Worm (Caenorhabditis elegans) whole organism, L1 larva: ENCODE measurements around the gene clec-233.

Experiments
- C16A3.4 ChIP-seq: fragments of 150-350 bp; optimal IDR thresholded peaks from 2 replicates; lab custom pipeline; 2014; ENCODE audit warnings: missing biosample characterization, missing genetic modification characterization
- F16B12.6 ChIP-seq: fragments of 150-350 bp; optimal IDR thresholded peaks from 2 replicates; lab custom pipeline; 2014; ENCODE audit warnings: missing biosample characterization, missing genetic modification characterization
- Y116A8C.19 ChIP-seq: sonication (generic microtip); optimal IDR thresholded peaks from 2 replicates; lab custom pipeline; 2016; ENCODE audit warnings: missing compliant biosample characterization, missing genetic modification characterization, borderline replicate concordance
- aha-1 ChIP-seq: fragments of 150-350 bp; optimal IDR thresholded peaks from 2 replicates; lab custom pipeline; 2014; ENCODE audit warnings: missing biosample characterization, missing genetic modification characterization
- alr-1 ChIP-seq: fragments of 200-800 bp; sonication (Bioruptor generic); optimal IDR thresholded peaks from 2 replicates; lab custom pipeline; 2018; ENCODE audit warnings: borderline replicate concordance, mild to moderate bottlenecking, missing genetic modification characterization, missing compliant biosample characterization
- ceh-82 ChIP-seq, 3 experiments: fragments of 150-350 bp in 1 of 3; sonication (generic microtip) in 2 of 3; optimal IDR thresholded peaks; 2 replicates each; lab custom pipeline; 2014 to 2017; ENCODE audit warnings: missing biosample characterization in 3 of 3, missing genetic modification characterization in 3 of 3
- ceh-88 ChIP-seq: fragments of 200-800 bp; sonication (Bioruptor generic); IDR thresholded peaks from 2 replicates; pipeline ENCODE4 v1.3.6; 2022; ENCODE audit warnings: missing genetic modification characterization, missing compliant biosample characterization
- dpl-1 ChIP-seq, 3 experiments: fragments of 150-350 bp in 2 of 3; sonication (generic microtip) in 1 of 3; optimal IDR thresholded peaks; 2 replicates each; lab custom pipeline; 2014 to 2017; ENCODE audit warnings: missing biosample characterization in 3 of 3, missing genetic modification characterization in 3 of 3, missing genetic modification reagents in 3 of 3
- efl-3 ChIP-seq: fragments of 200-800 bp; sonication (Bioruptor generic); optimal IDR thresholded peaks from 2 replicates; lab custom pipeline; 2018; ENCODE audit warnings: mild to moderate bottlenecking, missing genetic modification characterization, missing compliant biosample characterization
- egl-13 ChIP-seq: sonication (generic microtip); optimal IDR thresholded peaks from 2 replicates; lab custom pipeline; 2016; ENCODE audit warnings: missing genotype, missing genetic modification reagents, missing genetic modification characterization, missing compliant biosample characterization
- elt-2 ChIP-seq: sonication (generic microtip); optimal IDR thresholded peaks from 2 replicates; lab custom pipeline; 2016; ENCODE audit warnings: missing genetic modification characterization, mild to moderate bottlenecking, inconsistent platforms, missing compliant biosample characterization, missing genetic modification reagents
- elt-3 ChIP-seq, 6 experiments: fragments of 150-350 bp in 1 of 6; sonication (generic microtip); optimal IDR thresholded peaks; 2 replicates each; lab custom pipeline; 2017 to 2018; ENCODE audit warnings: missing biosample characterization in 6 of 6, missing genetic modification characterization in 6 of 6, inconsistent platforms in 1 of 6
- ets-5 ChIP-seq: fragments of 200-800 bp; sonication (Bioruptor generic); IDR thresholded peaks from 2 replicates; pipeline ENCODE4 v1.3.6; 2022; ENCODE audit warnings: missing genetic modification characterization, missing compliant biosample characterization
- fkh-10 ChIP-seq: sonication (generic microtip); optimal IDR thresholded peaks from 2 replicates; lab custom pipeline; 2017; ENCODE audit warnings: missing biosample characterization, missing genetic modification reagents, missing genetic modification characterization
- fkh-4 ChIP-seq: sonication (generic microtip); optimal IDR thresholded peaks from 2 replicates; lab custom pipeline; 2016; ENCODE audit warnings: missing compliant biosample characterization, missing genetic modification characterization, borderline replicate concordance
- fkh-8 ChIP-seq: sonication (generic microtip); optimal IDR thresholded peaks from 2 replicates; lab custom pipeline; 2016; ENCODE audit warnings: mild to moderate bottlenecking, missing genetic modification characterization, missing compliant biosample characterization
- fos-1 ChIP-seq: fragments of 150-350 bp; optimal IDR thresholded peaks from 2 replicates; lab custom pipeline; 2014; ENCODE audit warnings: missing biosample characterization, missing genetic modification characterization
- grh-1 ChIP-seq: fragments of 200-800 bp; sonication (Bioruptor generic); IDR thresholded peaks from 2 replicates; pipeline ENCODE4 v1.3.6; 2022; ENCODE audit warnings: missing genetic modification reagents, missing genetic modification characterization, missing compliant biosample characterization
- hlh-17 ChIP-seq: fragments of 200-800 bp; sonication (Bioruptor generic); optimal IDR thresholded peaks from 2 replicates; lab custom pipeline; 2018; ENCODE audit warnings: missing genetic modification characterization, mild to moderate bottlenecking, missing compliant biosample characterization, moderate library complexity, borderline replicate concordance
- isw-1 ChIP-seq: fragments of 200-800 bp; sonication (Bioruptor generic); IDR thresholded peaks from 2 replicates; pipeline ENCODE4 v1.3.6; 2022; ENCODE audit warnings: missing genetic modification characterization, missing compliant biosample characterization
- jun-1 ChIP-seq: fragments of 150-350 bp; optimal IDR thresholded peaks from 2 replicates; lab custom pipeline; 2014; ENCODE audit warnings: missing biosample characterization, missing genetic modification reagents, missing genetic modification characterization
- lin-13 ChIP-seq: fragments of 150-350 bp; optimal IDR thresholded peaks from 2 replicates; lab custom pipeline; 2014; ENCODE audit warnings: missing biosample characterization, missing genetic modification reagents, missing genetic modification characterization
- lin-15B ChIP-seq: fragments of 150-350 bp; sonication (generic microtip); optimal IDR thresholded peaks from 3 replicates; lab custom pipeline; 2014; ENCODE audit warnings: missing biosample characterization, missing genetic modification characterization
- lin-39 ChIP-seq: fragments of 150-350 bp; optimal IDR thresholded peaks from 2 replicates; lab custom pipeline; 2014; ENCODE audit warnings: missing biosample characterization, missing genetic modification reagents, missing genetic modification characterization
- lir-3 ChIP-seq: sonication (generic microtip); optimal IDR thresholded peaks from 2 replicates; lab custom pipeline; 2016; ENCODE audit warnings: mild to moderate bottlenecking, missing genetic modification characterization, moderate library complexity, missing compliant biosample characterization; ENCODE audit not compliant: poor library complexity
- lsy-2 ChIP-seq, 2 experiments: fragments of 150-350 bp; optimal IDR thresholded peaks; 2 replicates each; lab custom pipeline; 2014; ENCODE audit warnings: missing biosample characterization in 2 of 2, missing genetic modification characterization in 2 of 2
- mdl-1 ChIP-seq, 2 experiments: fragments of 150-350 bp; optimal IDR thresholded peaks; 2 replicates each; lab custom pipeline; 2014 to 2017; ENCODE audit warnings: missing biosample characterization in 2 of 2, missing genetic modification characterization in 2 of 2, inconsistent platforms in 1 of 2
- mef-2 ChIP-seq: fragments of 150-350 bp; optimal IDR thresholded peaks from 2 replicates; lab custom pipeline; 2014; ENCODE audit warnings: missing biosample characterization, missing genetic modification characterization
- nhr-19 ChIP-seq: fragments of 200-800 bp; sonication (Bioruptor generic); conservative IDR thresholded peaks from 2 replicates; pipeline ENCODE4 v1.3.6; 2022; ENCODE audit warnings: missing genetic modification characterization, missing compliant biosample characterization
- nhr-20 ChIP-seq: sonication (generic microtip); optimal IDR thresholded peaks from 2 replicates; lab custom pipeline; 2016; ENCODE audit warnings: mild to moderate bottlenecking, missing genetic modification characterization, missing compliant biosample characterization
- nhr-28 ChIP-seq: fragments of 150-350 bp; optimal IDR thresholded peaks from 2 replicates; lab custom pipeline; 2014; ENCODE audit warnings: missing biosample characterization, missing genetic modification characterization
- nhr-47 ChIP-seq: sonication (generic microtip); optimal IDR thresholded peaks from 2 replicates; lab custom pipeline; 2016; ENCODE audit warnings: mild to moderate bottlenecking, missing genetic modification characterization, moderate library complexity, missing compliant biosample characterization
- nhr-76 ChIP-seq: sonication (generic microtip); optimal IDR thresholded peaks from 2 replicates; lab custom pipeline; 2017; ENCODE audit warnings: missing biosample characterization, missing genetic modification characterization
- nhr-84 ChIP-seq: sonication (generic microtip); optimal IDR thresholded peaks from 2 replicates; lab custom pipeline; 2017; ENCODE audit warnings: missing biosample characterization, missing genetic modification characterization
- nhr-85 ChIP-seq: sonication (generic microtip); peaks from one replicate; lab custom pipeline; 2016; ENCODE audit warnings: missing genetic modification characterization, inconsistent platforms, missing compliant biosample characterization
- nhr-90 ChIP-seq: sonication (generic microtip); optimal IDR thresholded peaks from 2 replicates; lab custom pipeline; 2016; ENCODE audit warnings: mild to moderate bottlenecking, missing genetic modification characterization, missing compliant biosample characterization; ENCODE audit not compliant: poor library complexity
- pag-3 ChIP-seq: sonication (generic microtip); optimal IDR thresholded peaks from 2 replicates; lab custom pipeline; 2017; ENCODE audit warnings: missing genetic modification characterization, mild to moderate bottlenecking, missing compliant biosample characterization, antibody characterized with exemption, borderline replicate concordance; ENCODE audit not compliant: insufficient read depth
- pax-3 ChIP-seq: fragments of 200-800 bp; sonication (Bioruptor generic); optimal IDR thresholded peaks from 2 replicates; lab custom pipeline; 2018; ENCODE audit warnings: mild to moderate bottlenecking, missing genetic modification characterization, moderate library complexity, missing compliant biosample characterization
- pqm-1 ChIP-seq: sonication (generic microtip); optimal IDR thresholded peaks from 3 replicates; lab custom pipeline; 2017; ENCODE audit warnings: missing biosample characterization, missing genetic modification characterization
- rnt-1 ChIP-seq: sonication (generic microtip); optimal IDR thresholded peaks from 2 replicates; lab custom pipeline; 2016; ENCODE audit warnings: mild to moderate bottlenecking, missing genetic modification characterization, moderate library complexity, missing compliant biosample characterization
- skn-1 ChIP-seq: fragments of 150-350 bp; optimal IDR thresholded peaks from 2 replicates; lab custom pipeline; 2014; ENCODE audit warnings: missing biosample characterization, missing genetic modification characterization
- snu-23 ChIP-seq: sonication (generic microtip); optimal IDR thresholded peaks from 2 replicates; lab custom pipeline; 2016; ENCODE audit warnings: missing genetic modification characterization, missing compliant biosample characterization
- sox-4 ChIP-seq: sonication (generic microtip); optimal IDR thresholded peaks from 2 replicates; lab custom pipeline; 2016; ENCODE audit warnings: missing genetic modification characterization, missing compliant biosample characterization
- sup-37 ChIP-seq: fragments of 200-800 bp; sonication (Bioruptor generic); optimal IDR thresholded peaks from 2 replicates; lab custom pipeline; 2018; ENCODE audit warnings: mild to moderate bottlenecking, missing genetic modification characterization, missing compliant biosample characterization
- swsn-7 ChIP-seq: sonication (generic microtip); optimal IDR thresholded peaks from 2 replicates; lab custom pipeline; 2016; ENCODE audit warnings: missing genetic modification characterization, missing compliant biosample characterization
- unc-30 ChIP-seq: sonication (generic microtip); optimal IDR thresholded peaks from 2 replicates; lab custom pipeline; 2017; ENCODE audit warnings: missing biosample characterization, missing genetic modification characterization
- unc-62 ChIP-seq: fragments of 150-350 bp; optimal IDR thresholded peaks from 2 replicates; lab custom pipeline; 2014; ENCODE audit warnings: missing biosample characterization, missing genetic modification reagents, missing genetic modification characterization
- unc-86 ChIP-seq: sonication (generic microtip); optimal IDR thresholded peaks from 2 replicates; lab custom pipeline; 2016; ENCODE audit warnings: missing genetic modification characterization, missing compliant biosample characterization
- unc-98 ChIP-seq: fragments of 200-800 bp; sonication (Bioruptor generic); IDR thresholded peaks from 2 replicates; pipeline ENCODE4 v1.3.6; 2022; ENCODE audit warnings: missing genetic modification characterization, missing compliant biosample characterization
- vab-15 ChIP-seq: sonication (generic microtip); optimal IDR thresholded peaks from 2 replicates; lab custom pipeline; 2017; ENCODE audit warnings: missing genotype, mild to moderate bottlenecking, missing genetic modification characterization, missing compliant biosample characterization
- zag-1 ChIP-seq: fragments of 150-350 bp; optimal IDR thresholded peaks from 2 replicates; lab custom pipeline; 2014; ENCODE audit warnings: missing biosample characterization, missing genetic modification characterization
- zip-4 ChIP-seq: fragments of 200-800 bp; sonication (Bioruptor generic); optimal IDR thresholded peaks from 2 replicates; lab custom pipeline; 2018; ENCODE audit warnings: mild to moderate bottlenecking, missing genetic modification characterization, moderate library complexity, missing compliant biosample characterization
- ztf-4 ChIP-seq: fragments of 150-350 bp; optimal IDR thresholded peaks from 2 replicates; lab custom pipeline; 2014; ENCODE audit warnings: missing biosample characterization, missing genetic modification characterization

The clec-233 gene

DNA sequence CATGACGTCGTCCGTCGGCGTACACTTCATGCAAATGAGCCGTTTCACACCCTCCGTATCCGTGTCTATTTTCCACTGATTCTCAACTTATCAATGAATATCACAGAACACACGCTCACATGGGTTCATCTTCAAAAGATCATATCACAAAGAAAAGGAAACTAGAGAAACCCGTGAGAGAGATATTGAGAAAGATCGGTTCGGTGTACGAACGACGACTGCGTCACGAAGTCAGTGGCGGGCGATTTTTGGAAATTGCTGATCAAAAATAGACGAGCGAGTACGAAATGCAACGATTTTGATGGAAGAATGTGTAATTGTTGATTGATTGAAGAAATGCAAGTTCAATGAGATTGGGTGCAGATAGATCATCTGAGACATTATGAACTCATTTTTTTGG lies 20.4 kb upstream of the clec-233 start (continued):
- TF ChIP-seq nhr-84 (tag; lab: Kevin White, UChicago) (no peak), lsy-2 (tag; optimal IDR thresholded peaks at IDR 0.05; lab: Kevin White, UChicago) (peak in 1 of 2 experiments; percentile 14), zag-1 (no peak), pag-3 (tag; lab: Kevin White, UChicago) (no peak), ceh-82 (tag; optimal IDR thresholded peaks at IDR 0.05; lab: Kevin White, UChicago) (no peak), snu-23 (GFP tag; lab: Kevin White, UChicago) (peak; percentile 64), pqm-1 (no peak), sup-37 (no peak), fkh-10 (GFP tag; lab: Kevin White, UChicago) (no peak), swsn-7 (tag; lab: Kevin White, UChicago) (no peak), ets-5 (no peak), mdl-1 (tag; optimal IDR thresholded peaks at IDR 0.05; lab: Kevin White, UChicago) (peak in 1 of 2 experiments; percentile 9), ceh-88 (GFP tag; lab: Robert Waterston, UW) (no peak), nhr-47 (tag; lab: Kevin White, UChicago) (no peak), nhr-20 (tag; lab: Kevin White, UChicago) (peak; percentile 86), lir-3 (tag; lab: Kevin White, UChicago) (no peak), lin-39 (tag; lab: Kevin White, UChicago) (no peak), elt-2 (tag; lab: Kevin White, UChicago) (no peak), fkh-8 (tag; lab: Kevin White, UChicago) (no peak), nhr-85 (tag; lab: Kevin White, UChicago) (peak; percentile 96), alr-1 (tag; lab: Kevin White, UChicago) (no peak), grh-1 (peak; percentile 39; the same call in 1 of the 2 replicates), nhr-19 (peak; percentile 75), ztf-4 (tag; lab: Kevin White, UChicago) (no peak), efl-3 (GFP tag; lab: Kevin White, UChicago) (no peak), mef-2 (no peak), unc-30 (no peak), lin-15B (tag; lab: Kevin White, UChicago) (no peak), lin-13 (GFP tag; lab: Kevin White, UChicago) (no peak), egl-13 (tag; lab: Kevin White, UChicago) (no peak), nhr-28 (tag; lab: Kevin White, UChicago) (no peak), skn-1 (tag; lab: Kevin White, UChicago) (no peak), aha-1 (tag; lab: Kevin White, UChicago) (no peak), unc-86 (tag; lab: Kevin White, UChicago) (no peak), unc-98 (GFP tag; lab: Robert Waterston, UW) (no peak), isw-1 (GFP tag; lab: Robert Waterston, UW) (no peak), elt-3 (tag; optimal IDR thresholded peaks at IDR 0.05; lab: Kevin White, UChicago) (peak in 5 of 6 experiments; percentile 67 to 92 (median 79)), C16A3.4 (tag; lab: Kevin White, UChicago) (no peak), pax-3 (tag; lab: Kevin White, UChicago) (no peak), fos-1 (no peak), sox-4 (tag; lab: Kevin White, UChicago) (no peak), hlh-17 (GFP tag; lab: Kevin White, UChicago) (no peak), rnt-1 (no peak), fkh-4 (tag; lab: Kevin White, UChicago) (no peak), dpl-1 (GFP tag; optimal IDR thresholded peaks at IDR 0.05; lab: Kevin White, UChicago) (peak in 1 of 3 experiments; percentile 3), jun-1 (tag; lab: Kevin White, UChicago) (no peak), zip-4 (GFP tag; lab: Kevin White, UChicago) (no peak), unc-62 (GFP tag; lab: Kevin White, UChicago) (no peak), Y116A8C.19 (tag; lab: Kevin White, UChicago) (no peak), vab-15 (no peak), nhr-76 (tag; lab: Kevin White, UChicago) (no peak), F16B12.6 (tag; lab: Kevin White, UChicago) (no peak), nhr-90 (tag; lab: Kevin White, UChicago) (peak; percentile 10)
